Worm (Caenorhabditis elegans) whole organism, L4 larva: ENCODE data around the gene lis-1.
A peak's percentile ranks its signal among the peaks of the same experiment; 100 is the strongest.

Experiments
- R02D3.7 ChIP-seq: fragments of 150-350 bp; sonication (generic microtip); optimal IDR thresholded peaks from 3 replicates; lab custom pipeline; 2014; ENCODE audit warnings: missing biosample characterization, missing genetic modification characterization
- Y48G9A.11 ChIP-seq: fragments of 200-800 bp; sonication (Bioruptor generic); IDR thresholded peaks from 2 replicates; pipeline ENCODE4 v1.3.6; 2022; ENCODE audit warnings: missing genetic modification reagents, missing genetic modification characterization, missing compliant biosample characterization
- ama-1 ChIP-seq: fragments of 150-350 bp; optimal IDR thresholded peaks from 2 replicates; lab custom pipeline; 2014; ENCODE audit warnings: inconsistent platforms, mixed read lengths
- lin-38 ChIP-seq: fragments of 200-800 bp; sonication (Bioruptor generic); IDR thresholded peaks from 2 replicates; pipeline ENCODE4 v1.3.6; 2022; ENCODE audit warnings: missing genetic modification reagents, missing genetic modification characterization, missing compliant biosample characterization
- lsy-2 ChIP-seq, 2 experiments: fragments of 150-350 bp in 1 of 2; sonication (generic microtip) in 1 of 2; optimal IDR thresholded peaks; 2 replicates each; lab custom pipeline; 2014 to 2017; ENCODE audit warnings: missing biosample characterization in 2 of 2, missing genetic modification characterization in 2 of 2
- nhr-48 ChIP-seq: sonication (generic microtip); optimal IDR thresholded peaks from 2 replicates; lab custom pipeline; 2016; ENCODE audit warnings: mild to moderate bottlenecking, missing genetic modification characterization, missing compliant biosample characterization
- nhr-76 ChIP-seq: fragments of 150-350 bp; optimal IDR thresholded peaks from 2 replicates; lab custom pipeline; 2014; ENCODE audit warnings: missing biosample characterization, missing genetic modification characterization
- unc-39 ChIP-seq: sonication (generic microtip); optimal IDR thresholded peaks from 2 replicates; lab custom pipeline; 2017; ENCODE audit warnings: missing biosample characterization, missing genetic modification characterization
- unc-62 ChIP-seq, 3 experiments: fragments of 150-350 bp in 1 of 3; sonication (generic microtip); optimal IDR thresholded peaks in 2 of 3; peaks in 1 of 3; 1 replicate in 1 of 3; 2 replicates in 2 of 3; lab custom pipeline; 2014 to 2017; ENCODE audit warnings: missing biosample characterization in 3 of 3, missing genetic modification characterization in 3 of 3, missing genetic modification reagents in 3 of 3, missing genotype in 1 of 3

- TF ChIP-seq nhr-48 (tag; lab: Kevin White, UChicago) (peak; percentile 72), lin-38 (GFP tag; lab: Robert Waterston, UW) (peak; percentile 33; the same call in 1 of the 2 replicates), nhr-76 (tag; lab: Kevin White, UChicago) (no peak), R02D3.7 (tag; lab: Kevin White, UChicago) (no peak), ama-1 (lab: Kevin White, UChicago) (no peak), lsy-2 (tag; optimal IDR thresholded peaks at IDR 0.05; lab: Kevin White, UChicago) (peak in 1 of 2 experiments; percentile 55), Y48G9A.11 (GFP tag; lab: Robert Waterston, UW) (no peak), unc-39 (tag; lab: Kevin White, UChicago) (no peak), unc-62 (GFP tag; optimal IDR thresholded peaks at IDR 0.05 in 1 of 2; lab: Kevin White, UChicago) (no peak), unc-62 (tag; optimal IDR thresholded peaks at IDR 0.05; lab: Kevin White, UChicago) (no peak)
These were observed 739 bp upstream of the lis-1 start for ce11 chrIII:13377249-13377648.
